Worm (Caenorhabditis elegans): ENCODE measurements around the gene C53A5.13.
A peak's percentile ranks its signal among the peaks of the same experiment; 100 is the strongest.

C53A5.13 gene

DNA sequence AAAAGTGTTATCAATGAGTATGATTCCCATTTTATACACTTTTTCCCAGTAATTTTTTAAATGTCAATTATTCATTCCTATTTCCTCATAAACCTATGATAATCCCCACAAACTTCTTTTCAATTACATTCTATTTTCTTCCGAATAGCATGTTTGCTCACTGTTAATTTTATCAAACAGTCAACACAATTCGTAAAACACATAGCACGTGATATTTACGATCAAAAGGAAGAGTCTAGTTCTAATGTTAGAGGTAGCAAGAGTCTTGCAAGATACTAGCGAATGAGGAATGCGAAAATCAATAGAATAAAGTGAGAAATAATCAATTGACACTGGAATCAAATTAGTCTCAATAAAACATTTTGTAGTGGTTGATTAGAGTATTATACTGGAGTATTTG, 7.3 kb upstream of the C53A5.13 start:
- TF ChIP-seq sem-4 (tag; optimal IDR thresholded peaks at IDR 0.05), result no peak

DNA sequence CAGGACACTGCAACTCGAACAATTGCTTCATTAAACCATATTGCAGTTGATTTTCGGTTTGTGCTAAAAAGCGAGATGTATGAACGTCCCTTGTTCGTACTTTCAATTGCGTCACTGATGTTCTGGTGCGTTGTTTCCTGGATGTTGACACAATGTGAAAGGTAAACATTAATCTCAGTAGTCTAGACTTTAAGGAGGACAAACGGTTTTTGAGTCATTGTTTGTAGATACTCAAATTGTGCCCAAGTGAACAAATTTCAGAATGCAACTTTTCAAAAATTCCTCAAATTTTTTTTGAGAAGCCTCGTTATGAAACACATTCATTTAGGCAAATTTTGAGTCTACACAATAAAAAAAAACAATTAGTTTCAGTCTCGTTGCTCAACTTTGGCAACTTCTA, 5.7 kb upstream of the C53A5.13 start:
- TF ChIP-seq ceh-82 (tag; optimal IDR thresholded peaks at IDR 0.05) (no peak), nhr-129 (tag; optimal IDR thresholded peaks at IDR 0.05) (no peak), sma-3 (GFP tag; optimal IDR thresholded peaks at IDR 0.05) (no peak), nhr-12 (tag; optimal IDR thresholded peaks at IDR 0.05) (no peak), lsy-2 (tag; optimal IDR thresholded peaks at IDR 0.05) (no peak), elt-3 (tag; optimal IDR thresholded peaks at IDR 0.05) (no peak), ama-1 (optimal IDR thresholded peaks at IDR 0.05) (no peak), snpc-4 (tag; optimal IDR thresholded peaks at IDR 0.05) (no peak), nhr-6 (tag; optimal IDR thresholded peaks at IDR 0.05) (no peak), egl-27 (tag; optimal IDR thresholded peaks at IDR 0.05) (no peak), elt-1 (tag; optimal IDR thresholded peaks at IDR 0.05) (no peak), unc-55 (GFP tag; optimal IDR thresholded peaks at IDR 0.05) (no peak), nhr-21 (tag; optimal IDR thresholded peaks at IDR 0.05) (no peak), lin-39 (tag; optimal IDR thresholded peaks at IDR 0.05) (no peak), nhr-237 (tag; optimal IDR thresholded peaks at IDR 0.05) (no peak), F13H6.1 (tag; optimal IDR thresholded peaks at IDR 0.05) (no peak), ztf-11 (tag; optimal IDR thresholded peaks at IDR 0.05) (no peak), R02D3.7 (tag; optimal IDR thresholded peaks at IDR 0.05) (no peak), sem-4 (tag; optimal IDR thresholded peaks at IDR 0.05) (no peak), ZK546.5 (tag; optimal IDR thresholded peaks at IDR 0.05) (no peak)

DNA sequence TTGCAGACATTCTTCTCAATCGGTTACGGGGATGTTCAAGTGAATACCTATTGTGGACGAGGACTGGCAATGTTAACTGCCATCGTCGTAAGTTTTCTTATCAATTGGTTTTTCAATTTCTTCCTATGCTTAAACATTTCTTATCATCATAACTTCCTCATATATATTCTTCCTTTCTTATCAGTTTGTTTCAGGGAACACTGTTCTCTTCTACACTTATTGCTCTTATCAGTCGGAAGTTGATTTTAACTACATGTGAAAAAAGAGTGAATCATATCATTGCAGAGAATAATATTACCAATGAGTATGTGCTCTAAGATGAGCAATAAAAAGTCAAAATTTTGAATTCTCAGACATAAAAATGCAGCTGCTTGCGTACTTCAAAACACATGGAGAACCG, 4.5 kb upstream of the C53A5.13 start:
- TF ChIP-seq mab-5 (tag; optimal IDR thresholded peaks at IDR 0.05) (no peak), aly-2 (tag; optimal IDR thresholded peaks at IDR 0.05) (no peak), fos-1 (tag; optimal IDR thresholded peaks at IDR 0.05) (peak; percentile 96)

- TF ChIP-seq R02D3.7 (tag; optimal IDR thresholded peaks at IDR 0.05), result no peak
- peak; percentile 66 for TF ChIP-seq C34F6.9 (tag; optimal IDR thresholded peaks at IDR 0.05)
- peak in 1 of 2 experiments; percentile 50 for TF ChIP-seq lsy-2 (tag; optimal IDR thresholded peaks at IDR 0.05)
- TF ChIP-seq nhr-21 (tag; optimal IDR thresholded peaks at IDR 0.05), result no peak
- TF ChIP-seq nhr-25 (tag; optimal IDR thresholded peaks at IDR 0.05), result peak; percentile 2
- no peak for TF ChIP-seq mbf-1 (tag; optimal IDR thresholded peaks at IDR 0.05)
- TF ChIP-seq fos-1 (tag; optimal IDR thresholded peaks at IDR 0.05), result no peak
These were observed 819 bp upstream of the C53A5.13 start, which contains the start of gene rike-1 for ce11 chrV:14545816-14546283. Gene rike-1 (minus strand): TSS chrV:14545866.

ce11 chrV:14548510-14548909, 1.8 kb downstream of the C53A5.13 start:
- peak; percentile 34 for TF ChIP-seq C34F6.9 (tag; optimal IDR thresholded peaks at IDR 0.05)
- peak; percentile 16 for TF ChIP-seq fos-1 (tag; optimal IDR thresholded peaks at IDR 0.05)
- TF ChIP-seq zag-1 (tag; optimal IDR thresholded peaks at IDR 0.05), result no peak

DNA sequence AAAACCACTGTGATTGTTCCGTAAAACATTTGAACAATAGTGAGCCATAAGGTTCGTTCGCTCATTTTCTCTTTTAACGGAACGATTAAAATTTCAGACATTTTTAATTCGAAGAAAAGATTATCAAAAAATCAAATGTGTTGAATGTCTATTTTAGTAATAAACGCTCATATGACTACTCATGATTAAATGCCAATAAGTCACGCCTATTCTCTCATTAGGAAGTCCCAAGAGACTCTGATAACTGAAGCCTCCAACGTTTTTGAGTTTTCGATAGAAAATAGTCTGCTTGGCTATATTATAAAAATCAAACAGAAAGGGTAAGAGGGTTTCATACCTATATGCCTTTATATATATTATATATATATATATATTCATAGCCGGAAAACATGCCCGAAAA, 9.5 kb downstream of the C53A5.13 start, which contains the start of gene srg-47:
srg-47 (minus strand) TSS at position 101 of the 400 bp plus-strand sequence.
- TF ChIP-seq zag-1 (tag; optimal IDR thresholded peaks at IDR 0.05) (no peak), lin-13 (GFP tag; optimal IDR thresholded peaks at IDR 0.05) (no peak), fos-1 (tag; optimal IDR thresholded peaks at IDR 0.05) (no peak), lin-11 (tag; optimal IDR thresholded peaks at IDR 0.05) (no peak), F13H6.1 (tag; optimal IDR thresholded peaks at IDR 0.05) (no peak), sma-3 (GFP tag; optimal IDR thresholded peaks at IDR 0.05) (no peak), unc-39 (tag; optimal IDR thresholded peaks at IDR 0.05) (no peak), lin-39 (tag; optimal IDR thresholded peaks at IDR 0.05) (no peak), nhr-12 (tag; optimal IDR thresholded peaks at IDR 0.05) (no peak), nhr-11 (tag; optimal IDR thresholded peaks at IDR 0.05) (no peak), nhr-23 (tag; optimal IDR thresholded peaks at IDR 0.05) (no peak), nhr-6 (tag; optimal IDR thresholded peaks at IDR 0.05) (no peak), Y55F3AM.14 (GFP tag; optimal IDR thresholded peaks at IDR 0.05) (no peak)

All from whole organism, L2 larva.